Fruit fly (Drosophila melanogaster): ENCODE data around the gene emc.

The emc gene

dm6 chr3L:802700-803273 lies 53.6 kb downstream of the emc start (continued):
- TF ChIP-seq CG16863 (GFP tag; optimal IDR thresholded peaks at IDR 0.05) (peak; percentile 90), CG7786 (GFP tag; optimal IDR thresholded peaks at IDR 0.05) (peak; percentile 81), CG17912 (GFP tag; optimal IDR thresholded peaks at IDR 0.05) (peak; percentile 77), bsh (GFP tag; optimal IDR thresholded peaks at IDR 0.05) (peak; percentile 77 to 91), lbe (GFP tag; optimal IDR thresholded peaks at IDR 0.05) (peak; percentile 90), CG32767 (GFP tag; IDR thresholded peaks at IDR 0.05) (peak; percentile 80), CG11723 (GFP tag; optimal IDR thresholded peaks at IDR 0.05) (peak; percentile 76), Sry-δ (GFP tag; optimal IDR thresholded peaks at IDR 0.05) (peak; percentile 44), maf-S (GFP tag; optimal IDR thresholded peaks at IDR 0.05) (peak; percentile 91), CG10274 (GFP tag; optimal IDR thresholded peaks at IDR 0.05) (peak; percentile 70), Sin3A (optimal IDR thresholded peaks at IDR 0.05) (no peak), sim (GFP tag; IDR thresholded peaks at IDR 0.05) (peak; percentile 70; the same call in 1 of the 2 replicates), Ada2b (GFP tag; IDR thresholded peaks at IDR 0.05) (peak; percentile 91), tll (GFP tag; optimal IDR thresholded peaks at IDR 0.05) (no peak), Drgx (GFP tag; IDR thresholded peaks at IDR 0.05) (peak; percentile 96), slbo (GFP tag; IDR thresholded peaks at IDR 0.05) (peak; percentile 95), Hr78 (GFP tag; optimal IDR thresholded peaks at IDR 0.05) (peak in 1 of 2 experiments; percentile 56), CG7271 (tag; optimal IDR thresholded peaks at IDR 0.05) (no peak), Spps (tag; optimal IDR thresholded peaks at IDR 0.05) (peak; percentile 57), Mes4 (GFP tag; optimal IDR thresholded peaks at IDR 0.05) (peak; percentile 74), CG7928 (GFP tag; optimal IDR thresholded peaks at IDR 0.05) (peak; percentile 45), CG10543 (GFP tag; optimal IDR thresholded peaks at IDR 0.05) (peak; percentile 84), CG6272 (GFP tag; IDR thresholded peaks at IDR 0.05) (peak; percentile 84), CG10565 (GFP tag; optimal IDR thresholded peaks at IDR 0.05) (peak; percentile 59), ttk (GFP tag; IDR thresholded peaks at IDR 0.05) (peak; percentile 91), Oaz (GFP tag; IDR thresholded peaks at IDR 0.05) (peak; percentile 80), exex (tag; optimal IDR thresholded peaks at IDR 0.05) (peak; percentile 25), sens-2 (GFP tag; IDR thresholded peaks at IDR 0.05) (peak; percentile 87), CG4424 (GFP tag; optimal IDR thresholded peaks at IDR 0.05) (peak; percentile 77), CG11093 (GFP tag; IDR thresholded peaks at IDR 0.05) (peak; percentile 92), bab2 (GFP tag; optimal IDR thresholded peaks at IDR 0.05) (peak; percentile 87), CG17829 (tag; optimal IDR thresholded peaks at IDR 0.05) (peak; percentile 77), CG12155 (GFP tag; optimal IDR thresholded peaks at IDR 0.05) (peak; percentile 76), CHES-1-like (GFP tag; optimal IDR thresholded peaks at IDR 0.05) (peak; percentile 85), Fer2 (tag; optimal IDR thresholded peaks at IDR 0.05) (peak; percentile 55), Doc2 (GFP tag; IDR thresholded peaks at IDR 0.05) (0 out of 2 replicates have a peak, but pooled peaks have one; percentile 30), CG7357 (GFP tag; IDR thresholded peaks at IDR 0.05) (peak; percentile 76), CG3407 (GFP tag; optimal IDR thresholded peaks at IDR 0.05) (peak; percentile 85), Doc3 (GFP tag; IDR thresholded peaks at IDR 0.05; ENCODE audit: partially characterized antibody) (no peak), da (GFP tag; optimal IDR thresholded peaks at IDR 0.05) (peak; percentile 69), run (tag; optimal IDR thresholded peaks at IDR 0.05) (peak; percentile 70), CG32772 (GFP tag; IDR thresholded peaks at IDR 0.05) (peak; percentile 94), CG11398 (GFP tag; optimal IDR thresholded peaks at IDR 0.05) (peak; percentile 86), NfI (GFP tag; optimal IDR thresholded peaks at IDR 0.05) (peak; percentile 90), D19B (GFP tag; optimal IDR thresholded peaks at IDR 0.05) (peak; percentile 46), Ssrp (tag; optimal IDR thresholded peaks at IDR 0.05) (peak; percentile 79), Nf-YB (GFP tag; optimal IDR thresholded peaks at IDR 0.05) (peak; percentile 55), gt (GFP tag; IDR thresholded peaks at IDR 0.05) (peak; percentile 72), ci (GFP tag; IDR thresholded peaks at IDR 0.05) (peak; percentile 97), CG6813 (GFP tag; optimal IDR thresholded peaks at IDR 0.05) (peak; percentile 90)
